Worm (Caenorhabditis elegans) whole organism, L3 larva: Measurements from ENCODE around the gene fbxa-127.

Experiments used
- R02D3.7 ChIP-seq: fragments of 150-350 bp; optimal IDR thresholded peaks from 2 replicates; lab custom pipeline; 2014; ENCODE audit warnings: missing biosample characterization, missing genetic modification characterization
- ZK546.5 ChIP-seq: sonication (generic microtip); optimal IDR thresholded peaks from 2 replicates; lab custom pipeline; 2017; ENCODE audit warnings: missing biosample characterization, missing genetic modification characterization
- ceh-16 ChIP-seq: sonication (generic microtip); optimal IDR thresholded peaks from 2 replicates; lab custom pipeline; 2017; ENCODE audit warnings: missing biosample characterization, missing genetic modification characterization
- ceh-82 ChIP-seq: fragments of 150-350 bp; optimal IDR thresholded peaks from 2 replicates; lab custom pipeline; 2014; ENCODE audit warnings: missing biosample characterization, missing genetic modification characterization
- daf-12 ChIP-seq: fragments of 150-350 bp; optimal IDR thresholded peaks from 2 replicates; lab custom pipeline; 2014; ENCODE audit warnings: missing biosample characterization, missing genetic modification reagents, missing genetic modification characterization
- egl-5 ChIP-seq: fragments of 150-350 bp; optimal IDR thresholded peaks from 2 replicates; lab custom pipeline; 2017; ENCODE audit warnings: missing biosample characterization, missing genetic modification reagents, missing genetic modification characterization, inconsistent platforms
- elt-1 ChIP-seq: fragments of 150-350 bp; optimal IDR thresholded peaks from 2 replicates; lab custom pipeline; 2014; ENCODE audit warnings: missing biosample characterization, missing genetic modification characterization
- elt-2 ChIP-seq: sonication (generic microtip); optimal IDR thresholded peaks from 2 replicates; lab custom pipeline; 2016; ENCODE audit warnings: missing genetic modification reagents, mild to moderate bottlenecking, missing genetic modification characterization, missing compliant biosample characterization
- eor-1 ChIP-seq, 2 experiments: fragments of 150-350 bp; optimal IDR thresholded peaks; 2 replicates each; lab custom pipeline; 2014 to 2018; ENCODE audit warnings: missing biosample characterization in 2 of 2, missing genetic modification characterization in 2 of 2
- fkh-10 ChIP-seq: sonication (generic microtip); optimal IDR thresholded peaks from 2 replicates; lab custom pipeline; 2017; ENCODE audit warnings: missing biosample characterization, missing genetic modification reagents, missing genetic modification characterization
- fkh-2 ChIP-seq: fragments of 150-350 bp; optimal IDR thresholded peaks from 2 replicates; lab custom pipeline; 2014; ENCODE audit warnings: missing biosample characterization, missing genetic modification reagents, missing genetic modification characterization
- hmg-11 ChIP-seq: sonication (generic microtip); optimal IDR thresholded peaks from 2 replicates; lab custom pipeline; 2016; ENCODE audit warnings: missing genetic modification characterization, missing compliant biosample characterization
- jun-1 ChIP-seq: fragments of 150-350 bp; optimal IDR thresholded peaks from 2 replicates; lab custom pipeline; 2014; ENCODE audit warnings: missing biosample characterization, missing genetic modification reagents, missing genetic modification characterization
- lsy-12 ChIP-seq: sonication (generic microtip); optimal IDR thresholded peaks from 2 replicates; lab custom pipeline; 2016; ENCODE audit warnings: mild to moderate bottlenecking, missing genetic modification characterization, missing compliant biosample characterization
- mdl-1 ChIP-seq: fragments of 150-350 bp; optimal IDR thresholded peaks from 2 replicates; lab custom pipeline; 2014; ENCODE audit warnings: missing biosample characterization, missing genetic modification characterization
- mml-1 ChIP-seq: fragments of 150-350 bp; sonication (generic microtip); optimal IDR thresholded peaks from 3 replicates; lab custom pipeline; 2014; ENCODE audit warnings: missing biosample characterization, missing genetic modification characterization
- nfya-1 ChIP-seq: sonication (generic microtip); optimal IDR thresholded peaks from 2 replicates; lab custom pipeline; 2017; ENCODE audit warnings: missing genetic modification characterization, mild to moderate bottlenecking, missing compliant biosample characterization, antibody characterized with exemption, moderate library complexity; ENCODE audit not compliant: insufficient read depth
- nhr-11 ChIP-seq: fragments of 150-350 bp; optimal IDR thresholded peaks from 2 replicates; lab custom pipeline; 2014; ENCODE audit warnings: missing biosample characterization, missing genetic modification characterization
- nhr-23 ChIP-seq: fragments of 150-350 bp; optimal IDR thresholded peaks from 2 replicates; lab custom pipeline; 2014; ENCODE audit warnings: missing biosample characterization, missing genetic modification reagents, missing genetic modification characterization
- nhr-237 ChIP-seq: fragments of 150-350 bp; optimal IDR thresholded peaks from 2 replicates; lab custom pipeline; 2014; ENCODE audit warnings: missing biosample characterization, missing genetic modification characterization
- nhr-28 ChIP-seq: fragments of 150-350 bp; optimal IDR thresholded peaks from 2 replicates; lab custom pipeline; 2014; ENCODE audit warnings: missing biosample characterization, missing genetic modification characterization
- nhr-67 ChIP-seq: fragments of 150-350 bp; optimal IDR thresholded peaks from 2 replicates; lab custom pipeline; 2014; ENCODE audit warnings: missing biosample characterization, missing genetic modification characterization
- nhr-76 ChIP-seq: fragments of 150-350 bp; sonication (generic microtip); optimal IDR thresholded peaks from 5 replicates; lab custom pipeline; 2014; ENCODE audit warnings: missing biosample characterization, missing genetic modification characterization
- pha-4 ChIP-seq: fragments of 150-350 bp; optimal IDR thresholded peaks from 2 replicates; lab custom pipeline; 2014; ENCODE audit warnings: missing biosample characterization, missing genetic modification reagents, missing genetic modification characterization
- pqm-1 ChIP-seq: fragments of 150-350 bp; optimal IDR thresholded peaks from 2 replicates; lab custom pipeline; 2017; ENCODE audit warnings: missing biosample characterization, missing genetic modification characterization, inconsistent platforms
- skn-1 ChIP-seq: fragments of 150-350 bp; optimal IDR thresholded peaks from 2 replicates; lab custom pipeline; 2014; ENCODE audit warnings: missing biosample characterization, missing genetic modification characterization
- snpc-4 ChIP-seq: fragments of 150-350 bp; optimal IDR thresholded peaks from 2 replicates; lab custom pipeline; 2014; ENCODE audit warnings: missing biosample characterization, missing genetic modification characterization
- tbx-2 ChIP-seq: sonication (generic microtip); optimal IDR thresholded peaks from 2 replicates; lab custom pipeline; 2016; ENCODE audit warnings: mild to moderate bottlenecking, missing genetic modification characterization, missing compliant biosample characterization
- unc-39 ChIP-seq: sonication (generic microtip); optimal IDR thresholded peaks from 4 replicates; lab custom pipeline; 2017; ENCODE audit warnings: missing biosample characterization, missing genetic modification characterization
- zag-1 ChIP-seq: fragments of 150-350 bp; optimal IDR thresholded peaks from 2 replicates; lab custom pipeline; 2014; ENCODE audit warnings: missing biosample characterization, missing genetic modification characterization
- ztf-11 ChIP-seq: fragments of 150-350 bp; optimal IDR thresholded peaks from 2 replicates; lab custom pipeline; 2014; ENCODE audit warnings: missing biosample characterization, missing genetic modification characterization
- ztf-4 ChIP-seq: fragments of 150-350 bp; optimal IDR thresholded peaks from 2 replicates; lab custom pipeline; 2014; ENCODE audit warnings: missing biosample characterization, missing genetic modification characterization

fbxa-127 gene

DNA sequence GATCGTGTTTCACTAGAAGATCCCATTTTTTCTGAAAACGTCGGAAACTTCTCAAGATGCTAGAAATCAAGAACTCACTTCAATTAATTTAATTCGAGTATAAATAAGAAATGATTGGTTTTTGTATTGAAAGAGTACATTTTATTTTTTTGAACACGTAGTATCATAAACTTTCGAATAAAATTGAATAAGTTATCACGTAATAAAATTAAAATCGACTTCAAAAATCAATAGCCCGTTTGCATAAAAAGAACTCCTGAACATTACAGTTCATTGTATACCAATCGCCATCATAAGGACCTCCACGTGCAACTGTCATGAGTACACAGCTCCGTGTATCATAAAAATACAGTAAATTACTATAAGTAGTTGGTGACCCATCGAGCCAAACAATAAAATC, 5.2 kb downstream of the fbxa-127 start, which contains the start of gene T25E12.16:
TSS of gene T25E12.16 (minus strand) at position 101 of the 400 bp plus-strand sequence.
- TF ChIP-seq nfya-1 (tag; lab: Kevin White, UChicago) = no peak
- no peak for TF ChIP-seq egl-5 (tag; lab: Kevin White, UChicago)

ce11 chrV:16735518-16735917, 7.0 kb downstream of the fbxa-127 start, which contains the start of the genes clec-38 and clec-34:
clec-38 (minus strand) TSS chrV:16735618.
clec-34 (plus strand) TSS chrV:16735765.
- TF ChIP-seq nhr-11 (tag; lab: Kevin White, UChicago) (no peak), nhr-23 (tag; lab: Kevin White, UChicago) (no peak), jun-1 (tag; lab: Kevin White, UChicago) (no peak), nhr-76 (tag; lab: Kevin White, UChicago) (no peak), skn-1 (tag; lab: Kevin White, UChicago) (no peak), pqm-1 (tag; lab: Kevin White, UChicago) (no peak)

DNA sequence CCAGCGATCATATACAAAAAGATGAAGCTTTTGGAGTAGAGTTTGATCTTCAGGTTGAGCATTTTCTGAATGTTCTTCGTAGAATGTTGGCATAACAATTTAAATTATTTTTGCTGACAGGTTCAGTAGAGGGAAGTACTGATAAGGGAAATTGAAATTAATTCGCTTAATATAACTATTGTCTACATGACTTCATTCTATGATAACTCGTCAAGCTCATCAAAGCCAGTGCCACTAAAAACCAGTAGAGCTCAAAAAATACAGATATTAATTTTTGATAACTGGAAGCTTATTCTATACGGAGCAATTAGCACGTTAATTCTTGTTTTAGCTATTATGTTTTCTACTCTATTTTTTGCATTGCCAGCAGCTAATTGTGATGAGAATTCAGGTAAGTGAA, 10.6 kb downstream of the fbxa-127 start, which contains the start of the genes clec-29 and clec-39:
TSS of gene clec-29 (minus strand) at position 101 of the 400 bp plus-strand sequence.
TSS of gene clec-39 (plus strand) at position 169 of the 400 bp plus-strand sequence.
- TF ChIP-seq nhr-237 (tag; lab: Kevin White, UChicago) (no peak), zag-1 (tag; lab: Kevin White, UChicago) (no peak), ZK546.5 (tag; lab: Kevin White, UChicago) (no peak), nhr-23 (tag; lab: Kevin White, UChicago) (no peak), pqm-1 (tag; lab: Kevin White, UChicago) (no peak), fkh-10 (no peak), nfya-1 (tag; lab: Kevin White, UChicago) (no peak), tbx-2 (tag; lab: Kevin White, UChicago) (no peak), ceh-82 (tag; lab: Kevin White, UChicago) (no peak), mml-1 (tag; lab: Kevin White, UChicago) (no peak), nhr-28 (tag; lab: Kevin White, UChicago) (no peak), elt-1 (tag; lab: Kevin White, UChicago) (no peak), unc-39 (tag; lab: Kevin White, UChicago) (no peak)

- TF ChIP-seq fkh-2 (tag; lab: Kevin White, UChicago) (no peak), R02D3.7 (no peak), daf-12 (tag; lab: Kevin White, UChicago) (no peak), nhr-67 (tag; lab: Kevin White, UChicago) (no peak), ztf-4 (tag; lab: Kevin White, UChicago) (no peak), hmg-11 (tag; lab: Kevin White, UChicago) (no peak), snpc-4 (tag; lab: Kevin White, UChicago) (no peak), nhr-11 (tag; lab: Kevin White, UChicago) (no peak), eor-1 (tag; optimal IDR thresholded peaks at IDR 0.05; lab: Kevin White, UChicago) (no peak), lsy-12 (tag; lab: Kevin White, UChicago) (no peak), jun-1 (tag; lab: Kevin White, UChicago) (no peak), pha-4 (tag; lab: Kevin White, UChicago) (no peak), mdl-1 (no peak), fkh-10 (no peak), ztf-11 (no peak), pqm-1 (tag; lab: Kevin White, UChicago) (no peak)
- TF ChIP-seq, all 47 proteins: peak for 0
Measured at ce11 chrV:16742123-16742522, 13.6 kb downstream of the fbxa-127 start, which contains the start of gene T25E12.6. T25E12.6 (plus strand) TSS chrV:16742423.

DNA sequence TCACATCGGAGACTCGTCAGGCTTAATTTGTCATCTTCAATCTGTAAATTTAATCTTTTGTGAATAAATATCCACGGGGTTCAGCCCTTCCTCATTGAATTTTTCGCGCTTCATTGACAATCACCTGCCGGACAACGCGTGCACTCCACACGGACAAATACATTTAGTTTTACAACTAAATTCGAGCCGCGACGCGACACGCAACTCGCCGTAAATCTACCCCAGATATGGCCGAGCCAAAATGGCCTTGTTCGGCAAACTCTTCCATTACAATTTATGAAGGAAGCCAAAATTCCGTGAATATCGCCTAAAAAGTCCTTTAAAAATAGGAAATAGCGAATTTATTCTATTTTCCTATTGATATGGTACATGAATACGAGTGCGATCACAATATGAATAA, 16.3 kb downstream of the fbxa-127 start:
- TF ChIP-seq daf-12 (tag; lab: Kevin White, UChicago) (no peak), ztf-4 (tag; lab: Kevin White, UChicago) (no peak), ceh-16 (tag; lab: Kevin White, UChicago) (no peak), elt-2 (no peak), nhr-67 (tag; lab: Kevin White, UChicago) (no peak), nhr-11 (tag; lab: Kevin White, UChicago) (no peak), mdl-1 (no peak), nhr-28 (tag; lab: Kevin White, UChicago) (no peak)
